Worm (Caenorhabditis elegans): Measurements from ENCODE around the gene srd-51.

DNA sequence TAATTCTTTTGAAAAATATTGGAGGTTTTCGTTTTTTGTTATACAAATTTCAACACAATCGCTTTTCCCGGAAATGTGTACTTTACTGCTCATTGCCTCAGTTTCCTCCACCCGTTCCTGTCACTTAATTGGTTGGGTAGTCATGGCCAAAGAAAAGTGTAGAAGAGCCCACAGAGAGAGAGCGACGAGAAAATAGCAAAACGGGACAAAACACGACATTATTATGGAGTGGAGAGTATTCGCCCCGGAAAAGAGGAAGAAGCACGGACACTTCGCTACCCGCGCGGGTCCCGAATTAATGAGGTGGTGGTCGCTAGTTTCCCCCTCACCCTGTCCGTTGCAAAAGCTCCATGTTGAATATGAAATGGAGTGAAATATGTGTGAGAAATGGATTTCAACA lies 19.1 kb upstream of the srd-51 start:
- TF ChIP-seq fkh-10 (GFP tag; optimal IDR thresholded peaks at IDR 0.05) (no peak), mdl-1 (tag; optimal IDR thresholded peaks at IDR 0.05) (no peak), ztf-4 (tag; optimal IDR thresholded peaks at IDR 0.05) (no peak)
